Fruit fly (Drosophila melanogaster) whole organism, embryonic: ENCODE results near the gene Herc4.

Experiments used
- Aef1 ChIP-seq: fragments of 200-800 bp; sonication (Bioruptor generic); IDR thresholded peaks from 3 replicates; pipeline ENCODE4 v1.3.6; 2022; ENCODE audit warnings: missing biosample characterization, missing genetic modification characterization
- Atf6 ChIP-seq: fragments of 200-800 bp; sonication (Bioruptor generic); IDR thresholded peaks from 2 replicates; pipeline ENCODE4 v1.3.6; 2022; ENCODE audit warnings: missing biosample characterization, missing genetic modification characterization
- Bgb ChIP-seq: fragments of 200-800 bp; sonication (Bioruptor generic); IDR thresholded peaks from 2 replicates; pipeline ENCODE4 v1.3.6; 2022; ENCODE audit warnings: missing biosample characterization, missing genetic modification characterization; ENCODE audit not compliant: partially characterized antibody
- Blimp-1 ChIP-seq: fragments of 200-800 bp; sonication (Bioruptor generic); optimal IDR thresholded peaks from 3 replicates; lab custom pipeline; 2018; ENCODE audit warnings: missing biosample characterization, missing genetic modification characterization, mild to moderate bottlenecking, moderate library complexity, missing genetic modification reagents
- CG11695 ChIP-seq: fragments of 200-800 bp; sonication (Bioruptor generic); IDR thresholded peaks from 3 replicates; pipeline ENCODE4 v1.3.6; 2022; ENCODE audit warnings: missing biosample characterization, missing genetic modification characterization
- CG14667 ChIP-seq: fragments of 200-800 bp; sonication (Bioruptor generic); IDR thresholded peaks from 2 replicates; pipeline ENCODE4 v1.3.6; 2022; ENCODE audit warnings: missing biosample characterization, missing genetic modification characterization
- CG15514 ChIP-seq: fragments of 200-800 bp; sonication (Bioruptor generic); optimal IDR thresholded peaks from 3 replicates; lab custom pipeline; 2017; ENCODE audit warnings: missing biosample characterization, missing genetic modification characterization, mild to moderate bottlenecking, moderate library complexity, missing genetic modification reagents
- CG33557 ChIP-seq: fragments of 200-800 bp; sonication (Bioruptor generic); optimal IDR thresholded peaks from 2 replicates; lab custom pipeline; 2019; ENCODE audit warnings: missing biosample characterization, mild to moderate bottlenecking, missing genetic modification characterization, moderate library complexity
- CG4820 ChIP-seq: fragments of 200-800 bp; sonication (Bioruptor generic); optimal IDR thresholded peaks from 3 replicates; lab custom pipeline; 2016; ENCODE audit warnings: missing biosample characterization, missing genetic modification characterization
- CG4854 ChIP-seq: fragments of 200-800 bp; sonication (Bioruptor generic); optimal IDR thresholded peaks from 2 replicates; lab custom pipeline; 2016; ENCODE audit warnings: missing biosample characterization, missing genetic modification characterization, inconsistent platforms
- CG5245 ChIP-seq: fragments of 200-800 bp; sonication (Bioruptor generic); optimal IDR thresholded peaks from 3 replicates; lab custom pipeline; 2016; ENCODE audit warnings: missing biosample characterization, missing genetic modification characterization
- CG6254 ChIP-seq: fragments of 200-800 bp; sonication (Bioruptor generic); optimal IDR thresholded peaks from 3 replicates; lab custom pipeline; 2017; ENCODE audit warnings: mild to moderate bottlenecking, missing biosample characterization, missing genetic modification reagents, missing genetic modification characterization
- CG7271 ChIP-seq: fragments of 200-800 bp; sonication (Bioruptor generic); optimal IDR thresholded peaks from 2 replicates; lab custom pipeline; 2018; ENCODE audit warnings: missing biosample characterization, mild to moderate bottlenecking, missing genetic modification characterization, moderate library complexity
- CG7928 ChIP-seq: fragments of 200-800 bp; sonication (Bioruptor generic); optimal IDR thresholded peaks from 2 replicates; lab custom pipeline; 2017; ENCODE audit warnings: missing biosample characterization, mild to moderate bottlenecking, missing genetic modification characterization
- CG7987 ChIP-seq: fragments of 200-800 bp; sonication (Bioruptor generic); optimal IDR thresholded peaks from 2 replicates; lab custom pipeline; 2018; ENCODE audit warnings: missing biosample characterization, mild to moderate bottlenecking, missing genetic modification characterization, moderate library complexity
- CG8281 ChIP-seq: fragments of 200-800 bp; sonication (Bioruptor generic); optimal IDR thresholded peaks from 2 replicates; lab custom pipeline; 2018; ENCODE audit warnings: missing biosample characterization, mild to moderate bottlenecking, missing genetic modification characterization, moderate library complexity
- CG8359 ChIP-seq: fragments of 200-800 bp; sonication (Bioruptor generic); optimal IDR thresholded peaks from 2 replicates; lab custom pipeline; 2017; ENCODE audit warnings: missing biosample characterization, mild to moderate bottlenecking, missing genetic modification characterization, borderline replicate concordance
- CG8944 ChIP-seq: fragments of 200-800 bp; sonication (Bioruptor generic); optimal IDR thresholded peaks from 3 replicates; lab custom pipeline; 2016; ENCODE audit warnings: missing biosample characterization, missing genetic modification characterization
- CHES-1-like ChIP-seq: fragments of 200-800 bp; sonication (Bioruptor generic); optimal IDR thresholded peaks from 2 replicates; lab custom pipeline; 2016; ENCODE audit warnings: missing biosample characterization, missing genetic modification characterization
- CTCF ChIP-seq: fragments of 200-800 bp; sonication (Bioruptor generic); optimal IDR thresholded peaks from 2 replicates; lab custom pipeline; 2017; ENCODE audit warnings: missing biosample characterization, mild to moderate bottlenecking, missing genetic modification characterization, moderate library complexity
- D19A ChIP-seq: fragments of 200-800 bp; optimal IDR thresholded peaks from 3 replicates; lab custom pipeline; 2019; ENCODE audit warnings: missing biosample characterization, mild to moderate bottlenecking, missing genetic modification characterization, moderate library complexity
- Deaf1 ChIP-seq: fragments of 200-800 bp; optimal IDR thresholded peaks from 3 replicates; lab custom pipeline; 2019; ENCODE audit warnings: missing biosample characterization, mild to moderate bottlenecking, missing genetic modification characterization, moderate library complexity
- Dref ChIP-seq: fragments of 200-800 bp; sonication (Bioruptor generic); IDR thresholded peaks from 2 replicates; pipeline ENCODE4 v1.3.6; 2022; ENCODE audit warnings: missing biosample characterization, missing genetic modification characterization
- Fer1 ChIP-seq: fragments of 200-800 bp; sonication (Bioruptor generic); optimal IDR thresholded peaks from 2 replicates; lab custom pipeline; 2017; ENCODE audit warnings: missing biosample characterization, mild to moderate bottlenecking, missing genetic modification characterization
- Fer2 ChIP-seq: fragments of 200-800 bp; sonication (Bioruptor generic); optimal IDR thresholded peaks from 2 replicates; lab custom pipeline; 2018; ENCODE audit warnings: missing biosample characterization, mild to moderate bottlenecking, missing genetic modification characterization, moderate library complexity
- H2.0 ChIP-seq: fragments of 200-800 bp; sonication (Bioruptor generic); IDR thresholded peaks from 2 replicates; pipeline ENCODE4 v1.3.6; 2022; ENCODE audit warnings: missing biosample characterization, missing genetic modification characterization
- Hr39 ChIP-seq: fragments of >200 bp; optimal IDR thresholded peaks from 2 replicates; lab custom pipeline; 2017
- Rx ChIP-seq: fragments of 200-800 bp; sonication (Bioruptor generic); IDR thresholded peaks from 2 replicates; pipeline ENCODE4 v1.3.6; 2022; ENCODE audit warnings: missing biosample characterization, missing genetic modification characterization
- Stat92E ChIP-seq, 3 experiments: fragments of >200 bp in 2 of 3; fragments of 200-800 bp in 1 of 3; sonication (Bioruptor generic) in 1 of 3; optimal IDR thresholded peaks; 2 replicates each; lab custom pipeline; 2017 to 2019; ENCODE audit warnings: missing biosample characterization in 3 of 3, missing genetic modification characterization in 3 of 3, mild to moderate bottlenecking in 1 of 3, moderate library complexity in 1 of 3
- bsh ChIP-seq, 2 experiments: fragments of 200-800 bp; sonication (Bioruptor generic); optimal IDR thresholded peaks; 2 replicates each; lab custom pipeline; 2017 to 2018; ENCODE audit warnings: mild to moderate bottlenecking in 2 of 2, missing biosample characterization in 2 of 2, missing genetic modification characterization in 2 of 2, moderate library complexity in 1 of 2
- ci ChIP-seq: fragments of 200-800 bp; sonication (Bioruptor generic); IDR thresholded peaks from 3 replicates; pipeline ENCODE4 v1.3.6; 2022; ENCODE audit warnings: missing biosample characterization, missing genetic modification characterization
- danr ChIP-seq: fragments of 200-800 bp; sonication (Bioruptor generic); IDR thresholded peaks from 2 replicates; pipeline ENCODE4 v1.3.6; 2022; ENCODE audit warnings: missing biosample characterization, missing genetic modification characterization
- dati ChIP-seq: fragments of 200-800 bp; sonication (Bioruptor generic); IDR thresholded peaks from 2 replicates; pipeline ENCODE4 v1.3.6; 2022; ENCODE audit warnings: missing biosample characterization, missing genetic modification characterization
- fu2 ChIP-seq: fragments of 200-800 bp; sonication (Bioruptor generic); optimal IDR thresholded peaks from 2 replicates; lab custom pipeline; 2016; ENCODE audit warnings: missing biosample characterization, missing genetic modification characterization
- gem ChIP-seq: fragments of 200-800 bp; sonication (Bioruptor generic); optimal IDR thresholded peaks from 2 replicates; lab custom pipeline; 2019; ENCODE audit warnings: missing biosample characterization, mild to moderate bottlenecking, missing genetic modification characterization, moderate library complexity
- ken ChIP-seq: fragments of 200-800 bp; sonication (Bioruptor generic); IDR thresholded peaks from 3 replicates; pipeline ENCODE4 v1.3.6; 2022; ENCODE audit warnings: missing biosample characterization, missing genetic modification characterization
- lab ChIP-seq: fragments of 200-800 bp; sonication (Bioruptor generic); optimal IDR thresholded peaks from 3 replicates; lab custom pipeline; 2017; ENCODE audit warnings: missing biosample characterization, missing genetic modification characterization, mild to moderate bottlenecking, moderate library complexity, missing genetic modification reagents
- odd ChIP-seq: fragments of 200-800 bp; sonication (Bioruptor generic); optimal IDR thresholded peaks from 2 replicates; lab custom pipeline; 2017; ENCODE audit warnings: missing biosample characterization, mild to moderate bottlenecking, missing genetic modification characterization
- ro ChIP-seq: fragments of 200-800 bp; sonication (Bioruptor generic); IDR thresholded peaks from 2 replicates; pipeline ENCODE4 v1.3.6; 2022; ENCODE audit warnings: missing biosample characterization, missing genetic modification characterization
- row ChIP-seq: fragments of 200-800 bp; sonication (Bioruptor generic); IDR thresholded peaks from 3 replicates; pipeline ENCODE4 v1.3.6; 2022; ENCODE audit warnings: missing biosample characterization, missing genetic modification characterization
- salm ChIP-seq: fragments of 200-800 bp; sonication (Bioruptor generic); optimal IDR thresholded peaks from 2 replicates; lab custom pipeline; 2018; ENCODE audit warnings: missing biosample characterization, mild to moderate bottlenecking, missing genetic modification characterization
- scrt ChIP-seq: fragments of 200-800 bp; sonication (Bioruptor generic); optimal IDR thresholded peaks from 2 replicates; lab custom pipeline; 2018; ENCODE audit warnings: missing biosample characterization, mild to moderate bottlenecking, missing genetic modification characterization, moderate library complexity
- sd ChIP-seq: fragments of 200-800 bp; sonication (Bioruptor generic); optimal IDR thresholded peaks from 3 replicates; lab custom pipeline; 2018; ENCODE audit warnings: missing biosample characterization, mild to moderate bottlenecking, missing genetic modification characterization, moderate library complexity
- sens ChIP-seq: fragments of 200-800 bp; sonication (Bioruptor generic); peaks from one replicate; lab custom pipeline; 2016; ENCODE audit warnings: missing biosample characterization, missing genetic modification characterization
- slp2 ChIP-seq: fragments of 200-800 bp; sonication (Bioruptor generic); optimal IDR thresholded peaks from 2 replicates; lab custom pipeline; 2016; ENCODE audit warnings: missing biosample characterization, missing genetic modification characterization
- sna ChIP-seq: fragments of 200-800 bp; sonication (Bioruptor generic); IDR thresholded peaks from 2 replicates; pipeline ENCODE4 v1.3.6; 2022; ENCODE audit warnings: missing biosample characterization, missing genetic modification characterization; ENCODE audit not compliant: partially characterized antibody
- sqz ChIP-seq: fragments of 200-800 bp; sonication (Bioruptor generic); optimal IDR thresholded peaks from 3 replicates; lab custom pipeline; 2018; ENCODE audit warnings: missing biosample characterization, mild to moderate bottlenecking, missing genetic modification characterization
- sr ChIP-seq: fragments of 200-800 bp; sonication (Bioruptor generic); IDR thresholded peaks from 3 replicates; pipeline ENCODE4 v1.3.6; 2022; ENCODE audit warnings: missing biosample characterization, missing genetic modification characterization
- tio ChIP-seq: fragments of 200-800 bp; sonication (Bioruptor generic); optimal IDR thresholded peaks from 2 replicates; lab custom pipeline; 2017; ENCODE audit warnings: missing biosample characterization, missing genetic modification characterization, inconsistent platforms
- unc-4 ChIP-seq: fragments of 200-800 bp; sonication (Bioruptor generic); IDR thresholded peaks from 2 replicates; pipeline ENCODE4 v1.3.6; 2022; ENCODE audit warnings: missing biosample characterization, missing genetic modification characterization; ENCODE audit not compliant: partially characterized antibody
- zen ChIP-seq: fragments of 200-800 bp; sonication (Bioruptor generic); optimal IDR thresholded peaks from 3 replicates; lab custom pipeline; 2018; ENCODE audit warnings: missing biosample characterization, mild to moderate bottlenecking, missing genetic modification characterization, moderate library complexity

The Herc4 gene

dm6 chr3L:1302234-1302949 lies 11.1 kb upstream of the Herc4 start, which contains the start of the genes Rac1 and Acat2 (continued):
- no peak for TF ChIP-seq CG8359 (GFP tag; lab: Kevin White, UChicago)
- no peak for TF ChIP-seq CG8281 (tag; lab: Kevin White, UChicago)
- no peak for TF ChIP-seq Fer1 (GFP tag; lab: Kevin White, UChicago)
- TF ChIP-seq Fer2 = no peak
- TF ChIP-seq CHES-1-like (GFP tag; lab: Kevin White, UChicago) = no peak
- no peak for TF ChIP-seq Hr39
- no peak for TF ChIP-seq CTCF (GFP tag; lab: Kevin White, UChicago)
- TF ChIP-seq CG14667 (GFP tag; lab: Robert Waterston, UW) = no peak
- no peak for TF ChIP-seq danr (GFP tag; lab: Robert Waterston, UW)
- TF ChIP-seq sqz (GFP tag; lab: Kevin White, UChicago) = no peak
- TF ChIP-seq fu2 = no peak
- no peak for TF ChIP-seq D19A (tag; lab: Kevin White, UChicago)
- no peak for TF ChIP-seq salm (tag; lab: Kevin White, UChicago)
- TF ChIP-seq Deaf1 (tag; lab: Kevin White, UChicago) = no peak
- peak; percentile 25 for TF ChIP-seq CG33557 (GFP tag; lab: Kevin White, UChicago)
- peak; percentile 76 for TF ChIP-seq sens (GFP tag; lab: Kevin White, UChicago)
- TF ChIP-seq unc-4 (GFP tag; lab: Robert Waterston, UW) = no peak
- TF ChIP-seq Dref (GFP tag; lab: Robert Waterston, UW) = no peak
- no peak for TF ChIP-seq CG8944 (GFP tag; lab: Kevin White, UChicago)
- TF ChIP-seq sna (GFP tag; lab: Robert Waterston, UW) = no peak
- TF ChIP-seq Aef1 (GFP tag; lab: Robert Waterston, UW) = no peak
- TF ChIP-seq scrt (GFP tag; lab: Kevin White, UChicago) = no peak
- no peak for TF ChIP-seq bsh (GFP tag; optimal IDR thresholded peaks at IDR 0.05; lab: Kevin White, UChicago)
- TF ChIP-seq H2.0 (GFP tag; lab: Robert Waterston, UW) = no peak
- TF ChIP-seq CG7271 (tag; lab: Kevin White, UChicago) = no peak
- no peak for TF ChIP-seq Stat92E (GFP tag; optimal IDR thresholded peaks at IDR 0.05; lab: Kevin White, UChicago)
- no peak for TF ChIP-seq slp2
- no peak for TF ChIP-seq ro (GFP tag; lab: Robert Waterston, UW)
- no peak for TF ChIP-seq Atf6
- no peak for TF ChIP-seq Bgb (GFP tag; lab: Robert Waterston, UW)
- TF ChIP-seq CG6254 (GFP tag; lab: Kevin White, UChicago) = no peak
- TF ChIP-seq CG4820 (GFP tag; lab: Kevin White, UChicago) = no peak
- no peak for TF ChIP-seq Rx (GFP tag; lab: Robert Waterston, UW)
- no peak for TF ChIP-seq tio
- TF ChIP-seq sd (tag; lab: Kevin White, UChicago) = peak; percentile 18
- TF ChIP-seq lab (GFP tag; lab: Kevin White, UChicago) = no peak
- TF ChIP-seq gem (tag; lab: Kevin White, UChicago) = no peak
- peak; percentile 64 for TF ChIP-seq CG7928 (GFP tag; lab: Kevin White, UChicago)
- no peak for TF ChIP-seq CG5245
- TF ChIP-seq ci = no peak
- no peak for TF ChIP-seq CG7987 (GFP tag; lab: Kevin White, UChicago)
- TF ChIP-seq ken (GFP tag; lab: Robert Waterston, UW) = no peak
- TF ChIP-seq zen (tag; lab: Kevin White, UChicago) = no peak
- TF ChIP-seq dati (GFP tag; lab: Robert Waterston, UW) = no peak
- TF ChIP-seq sr = no peak
- peak; percentile 61 for TF ChIP-seq CG15514
- no peak for TF ChIP-seq CG4854 (GFP tag; lab: Kevin White, UChicago)
- TF ChIP-seq odd (GFP tag; lab: Kevin White, UChicago) = no peak
- no peak for TF ChIP-seq CG11695 (GFP tag; lab: Robert Waterston, UW)
- TF ChIP-seq row = peak; percentile 58
- no peak for TF ChIP-seq Blimp-1 (GFP tag; lab: Kevin White, UChicago)
